Fruit fly (Drosophila melanogaster): ENCODE measurements around the gene elm.

DNA sequence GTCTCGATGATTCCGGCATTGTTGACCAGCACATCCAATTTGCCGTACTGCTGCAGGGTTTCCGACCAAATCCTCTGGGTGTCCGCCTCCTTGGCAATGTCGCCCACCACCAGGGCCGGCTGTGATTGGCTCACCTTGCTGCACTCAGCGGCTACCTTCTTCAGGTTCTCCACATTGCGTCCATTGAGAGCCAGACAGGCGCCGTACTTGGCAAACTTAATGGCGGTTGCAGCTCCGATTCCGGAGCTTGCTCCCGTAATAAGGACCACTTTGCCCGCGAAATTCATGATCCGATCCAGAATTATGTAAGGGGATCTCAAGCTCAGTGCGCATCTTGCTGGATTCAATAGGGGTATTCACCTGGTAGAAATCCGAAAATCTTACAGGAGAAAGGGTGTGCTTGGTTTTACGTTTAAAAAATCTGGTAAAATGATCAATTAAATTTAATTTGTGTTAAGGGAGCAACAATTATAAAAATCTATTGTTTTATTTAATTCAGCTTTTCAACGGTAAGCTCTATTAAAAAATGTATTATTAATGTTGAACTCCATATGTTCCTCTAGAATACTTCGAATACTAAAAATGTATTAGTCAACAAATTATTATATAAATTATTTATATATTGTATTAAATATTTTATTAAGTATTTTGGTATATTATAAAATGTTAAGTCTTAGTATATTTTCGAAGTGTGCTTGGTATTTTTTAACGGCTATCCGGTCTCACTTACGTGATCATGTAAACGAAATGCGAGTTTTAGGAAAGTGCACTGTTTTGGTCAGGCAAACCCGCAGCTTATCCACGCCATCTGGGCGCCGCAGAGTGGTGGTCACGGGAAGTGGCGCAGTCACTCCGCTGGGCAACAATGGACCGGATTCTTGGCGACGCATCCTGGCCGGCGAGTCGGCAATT, 17.9 kb downstream of the elm start, which contains the start of the genes CG31548 and CG12170:
- TF ChIP-seq Smox (GFP tag; optimal IDR thresholded peaks at IDR 0.05): no peak
- no peak for TF ChIP-seq topi (GFP tag; optimal IDR thresholded peaks at IDR 0.05)
- peak; percentile 38 for TF ChIP-seq CG3032 (tag; optimal IDR thresholded peaks at IDR 0.05)
- TF ChIP-seq Sox15 (GFP tag; optimal IDR thresholded peaks at IDR 0.05): peak; percentile 27
- no peak for TF ChIP-seq CG16779 (tag; optimal IDR thresholded peaks at IDR 0.05)
- no peak for TF ChIP-seq lz (GFP tag; optimal IDR thresholded peaks at IDR 0.05)
